Fruit fly (Drosophila melanogaster): Measurements from ENCODE around the gene CG3402.

Gene CG3402

dm6 chr3L:633272-634254, 19.1 kb downstream of the CG3402 start (continued):
- TF ChIP-seq CG6689 (GFP tag; IDR thresholded peaks at IDR 0.05): peak; percentile 89
- TF ChIP-seq CG31365 (tag; optimal IDR thresholded peaks at IDR 0.05): peak; percentile 31
- TF ChIP-seq z (GFP tag; IDR thresholded peaks at IDR 0.05): 0 out of 3 replicates have a peak, but pooled peaks have one; percentile 50
- no peak for TF ChIP-seq usp (GFP tag; optimal IDR thresholded peaks at IDR 0.05)
- no peak for TF ChIP-seq hth (optimal IDR thresholded peaks at IDR 0.05)
- peak; percentile 59 for TF ChIP-seq run (tag; optimal IDR thresholded peaks at IDR 0.05)
- TF ChIP-seq CG17359 (tag; optimal IDR thresholded peaks at IDR 0.05): peak; percentile 89
- peak; percentile 51 for TF ChIP-seq chm (GFP tag; IDR thresholded peaks at IDR 0.05)
- TF ChIP-seq CG14441 (GFP tag; IDR thresholded peaks at IDR 0.05): peak; percentile 73
- peak; percentile 25 for TF ChIP-seq sd (tag; optimal IDR thresholded peaks at IDR 0.05)
- TF ChIP-seq rib (GFP tag; IDR thresholded peaks at IDR 0.05): no peak
- TF ChIP-seq HLH54F (GFP tag; optimal IDR thresholded peaks at IDR 0.05): peak; percentile 62
- peak; percentile 54 for TF ChIP-seq TFAM (GFP tag; optimal IDR thresholded peaks at IDR 0.05)
- peak; percentile 32 for TF ChIP-seq CG3838 (GFP tag; optimal IDR thresholded peaks at IDR 0.05)
- TF ChIP-seq CG4424 (GFP tag; optimal IDR thresholded peaks at IDR 0.05): peak; percentile 92
- TF ChIP-seq CG10565 (GFP tag; optimal IDR thresholded peaks at IDR 0.05): peak; percentile 58
- no peak for TF ChIP-seq nom (GFP tag; optimal IDR thresholded peaks at IDR 0.05)
- peak; percentile 77; the same call in 1 of the 3 replicates for TF ChIP-seq CG3726 (GFP tag; IDR thresholded peaks at IDR 0.05)
- TF ChIP-seq CG10267 (tag; optimal IDR thresholded peaks at IDR 0.05): peak; percentile 81
- TF ChIP-seq CG11247 (GFP tag; IDR thresholded peaks at IDR 0.05): peak; percentile 53; the same call in 1 of the 2 replicates
- TF ChIP-seq Oli (tag; optimal IDR thresholded peaks at IDR 0.05): peak; percentile 91
- TF ChIP-seq Dll (GFP tag; IDR thresholded peaks at IDR 0.05; ENCODE audit: partially characterized antibody): no peak
- TF ChIP-seq CG18011 (GFP tag; optimal IDR thresholded peaks at IDR 0.05): peak; percentile 20
- TF ChIP-seq dati (GFP tag; IDR thresholded peaks at IDR 0.05): 0 out of 2 replicates have a peak, but pooled peaks have one; percentile 33
- TF ChIP-seq gro (GFP tag; optimal IDR thresholded peaks at IDR 0.05): no peak
- TF ChIP-seq slp2 (GFP tag; optimal IDR thresholded peaks at IDR 0.05): peak; percentile 85
- TF ChIP-seq HLH4C (GFP tag; IDR thresholded peaks at IDR 0.05; ENCODE audit: partially characterized antibody): no peak
- TF ChIP-seq Elba2 (GFP tag; optimal IDR thresholded peaks at IDR 0.05): no peak
- TF ChIP-seq Tbp (GFP tag; optimal IDR thresholded peaks at IDR 0.05): no peak
- TF ChIP-seq CG10654 (GFP tag; optimal IDR thresholded peaks at IDR 0.05): peak; percentile 86
- peak; percentile 11 for TF ChIP-seq CG6765 (GFP tag; optimal IDR thresholded peaks at IDR 0.05)
- peak; percentile 56 for TF ChIP-seq wek (GFP tag; optimal IDR thresholded peaks at IDR 0.05)
- TF ChIP-seq CG8388 (GFP tag; optimal IDR thresholded peaks at IDR 0.05): peak; percentile 91
- TF ChIP-seq CG8944 (GFP tag; optimal IDR thresholded peaks at IDR 0.05): peak; percentile 88
- TF ChIP-seq tup (GFP tag; optimal IDR thresholded peaks at IDR 0.05): peak; percentile 24
- peak in 1 of 2 experiments; percentile 81 for TF ChIP-seq Eip74EF (GFP tag; optimal IDR thresholded peaks at IDR 0.05)
- peak; percentile 13 for TF ChIP-seq schlank (tag; optimal IDR thresholded peaks at IDR 0.05)
- peak; percentile 76 for TF ChIP-seq CG4707 (GFP tag; optimal IDR thresholded peaks at IDR 0.05)
- peak; percentile 76 for TF ChIP-seq CG6654 (GFP tag; optimal IDR thresholded peaks at IDR 0.05)
- no peak for TF ChIP-seq pzg (GFP tag; optimal IDR thresholded peaks at IDR 0.05)
- no peak for TF ChIP-seq Hr39 (optimal IDR thresholded peaks at IDR 0.05)
- TF ChIP-seq CG7357 (GFP tag; IDR thresholded peaks at IDR 0.05): peak; percentile 71; the same call in 1 of the 3 replicates
- peak; percentile 88 for TF ChIP-seq fd96Cb (tag; optimal IDR thresholded peaks at IDR 0.05)
- peak; percentile 86 for TF ChIP-seq PHDP (tag; optimal IDR thresholded peaks at IDR 0.05)
- TF ChIP-seq Lim3 (GFP tag; IDR thresholded peaks at IDR 0.05): peak; percentile 58; the same call in 1 of the 2 replicates
- TF ChIP-seq Optix (GFP tag; IDR thresholded peaks at IDR 0.05): peak; percentile 88
- peak; percentile 87 to 94 for TF ChIP-seq chif (GFP tag; optimal IDR thresholded peaks at IDR 0.05)
- peak; percentile 54 for TF ChIP-seq CG12769 (tag; optimal IDR thresholded peaks at IDR 0.05)

Measured in whole organism, embryonic.